Worm (Caenorhabditis elegans): Measurements from ENCODE around the gene glod-4.

DNA sequence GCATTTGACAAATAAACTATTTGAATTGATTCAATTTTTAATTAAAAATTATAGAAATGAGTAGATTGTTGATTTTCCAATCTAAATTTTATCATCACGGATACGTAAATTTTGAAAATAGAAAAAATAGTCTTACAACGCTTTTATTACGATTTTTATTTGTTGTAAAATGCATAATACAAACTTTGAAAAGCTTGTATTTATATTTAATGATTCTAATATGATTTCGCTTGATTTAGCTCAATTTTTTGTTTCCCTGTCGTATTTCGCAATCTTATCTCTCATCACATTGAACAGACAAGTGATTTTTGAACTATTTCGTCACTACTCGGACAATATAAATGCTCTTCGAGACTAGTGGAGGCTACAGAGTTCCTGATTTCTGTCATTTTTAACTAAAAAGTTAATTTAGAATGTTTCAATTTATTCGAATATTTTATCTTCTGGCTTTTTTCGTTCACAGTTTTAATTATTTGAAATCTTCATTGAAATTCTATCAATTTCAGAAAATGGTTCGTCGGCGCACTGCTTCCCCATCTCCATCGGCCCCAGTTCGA, 1.8 kb upstream of the glod-4 start, which contains the start of the genes wht-3 and har-1:
- TF ChIP-seq elt-3 (tag; optimal IDR thresholded peaks at IDR 0.05) (no peak), nhr-237 (tag; optimal IDR thresholded peaks at IDR 0.05) (no peak), snpc-4 (tag; optimal IDR thresholded peaks at IDR 0.05) (no peak), zip-8 (tag; optimal IDR thresholded peaks at IDR 0.05) (no peak), unc-39 (tag; optimal IDR thresholded peaks at IDR 0.05) (no peak), sem-2 (GFP tag; optimal IDR thresholded peaks at IDR 0.05) (no peak), nhr-12 (tag; optimal IDR thresholded peaks at IDR 0.05) (no peak), elt-1 (tag; optimal IDR thresholded peaks at IDR 0.05; ENCODE audit: borderline replicate concordance, insufficient read depth) (no peak), nhr-28 (tag; optimal IDR thresholded peaks at IDR 0.05) (no peak)

Data from whole organism, mixed stage, embryonic.